Worm (Caenorhabditis elegans): ENCODE results near the gene C17B7.10.
"Not testable (repeated sequence)": the region's sequence is repeated elsewhere in the genome, so short reads cannot be mapped to it uniquely, and the experiment has no call there.

The C17B7.10 gene

DNA sequence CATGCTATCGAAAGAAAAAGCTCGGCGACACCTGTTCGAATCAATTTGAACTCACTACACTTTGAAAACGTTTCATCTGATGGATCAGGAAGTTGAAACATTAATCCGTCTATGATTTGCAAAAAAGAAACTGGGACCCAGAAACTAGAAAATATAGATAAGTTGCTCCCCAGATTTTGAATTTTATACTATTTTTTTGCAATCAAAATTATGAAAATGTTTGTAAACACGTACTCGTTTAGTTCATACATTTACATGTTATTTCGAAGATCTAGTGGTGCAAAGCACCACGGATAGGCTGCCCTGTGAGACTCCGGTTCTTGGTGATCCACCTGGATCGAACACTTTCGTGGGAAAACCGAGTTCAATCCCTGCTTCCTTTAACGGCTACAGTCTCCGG, at the start of gene C17B7.10:
C17B7.10 (minus strand) TSS at position 101 of the 400 bp plus-strand sequence.
- TF ChIP-seq sea-1 (GFP tag; conservative IDR thresholded peaks at IDR 0.05) (no peak), flt-1 (GFP tag; IDR thresholded peaks at IDR 0.05) (no peak), B0310.2 (tag; optimal IDR thresholded peaks at IDR 0.05) (no peak), F13C5.2 (tag; optimal IDR thresholded peaks at IDR 0.05) (no peak), ets-7 (tag; optimal IDR thresholded peaks at IDR 0.05) (no peak), aly-1 (tag; optimal IDR thresholded peaks at IDR 0.05) (no peak), tbx-37 (GFP tag; conservative IDR thresholded peaks at IDR 0.05) (no peak), tbx-11 (GFP tag; IDR thresholded peaks at IDR 0.05) (no peak), pes-1 (GFP tag; IDR thresholded peaks at IDR 0.05) (no peak), scrt-1 (GFP tag; IDR thresholded peaks at IDR 0.05) (no peak), ceh-36 (tag; optimal IDR thresholded peaks at IDR 0.05) (no peak), hmg-4 (GFP tag; optimal IDR thresholded peaks at IDR 0.05) (no peak), hnd-1 (tag; optimal IDR thresholded peaks at IDR 0.05) (no peak), ama-1 (optimal IDR thresholded peaks at IDR 0.05) (no peak), tra-4 (tag; optimal IDR thresholded peaks at IDR 0.05) (no peak), hmbx-1 (tag; optimal IDR thresholded peaks at IDR 0.05) (no peak), ceh-13 (GFP tag; optimal IDR thresholded peaks at IDR 0.05) (no peak)

DNA sequence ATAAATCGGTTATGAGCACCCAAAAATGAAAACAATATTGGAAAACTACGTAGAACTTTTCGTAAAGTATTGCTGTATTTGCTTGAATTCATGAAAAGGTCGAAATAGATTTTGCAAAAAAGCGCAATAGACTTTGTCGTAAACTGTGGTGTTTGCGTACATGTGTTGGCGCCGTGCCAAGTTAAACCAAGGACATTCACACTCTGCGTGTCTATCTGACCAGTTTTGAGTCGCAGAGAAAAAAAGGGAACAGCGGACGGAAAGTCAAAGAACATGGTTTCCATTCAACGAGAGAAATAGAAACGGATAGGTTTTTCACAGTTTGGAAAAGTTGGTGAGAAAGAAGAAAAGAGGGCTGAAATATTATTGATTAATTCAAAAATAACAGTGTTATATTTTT, 49.2 kb upstream of the C17B7.10 start:
- TF ChIP-seq sea-1 (GFP tag; conservative IDR thresholded peaks at IDR 0.05), result no peak
- no peak for TF ChIP-seq ceh-36 (tag; optimal IDR thresholded peaks at IDR 0.05)
- TF ChIP-seq tbx-11 (GFP tag; IDR thresholded peaks at IDR 0.05), result no peak
- TF ChIP-seq scrt-1 (GFP tag; IDR thresholded peaks at IDR 0.05), result no peak
- no peak for TF ChIP-seq aly-1 (tag; optimal IDR thresholded peaks at IDR 0.05)
- no peak for TF ChIP-seq tbx-37 (GFP tag; conservative IDR thresholded peaks at IDR 0.05)
- TF ChIP-seq F13C5.2 (tag; optimal IDR thresholded peaks at IDR 0.05), result no peak
- no peak for TF ChIP-seq ama-1 (optimal IDR thresholded peaks at IDR 0.05)
- TF ChIP-seq hmbx-1 (tag; optimal IDR thresholded peaks at IDR 0.05), result no peak
- no peak for TF ChIP-seq pes-1 (GFP tag; IDR thresholded peaks at IDR 0.05)
- no peak for TF ChIP-seq ets-7 (tag; optimal IDR thresholded peaks at IDR 0.05)
- TF ChIP-seq flt-1 (GFP tag; IDR thresholded peaks at IDR 0.05), result no peak
- no peak for TF ChIP-seq tra-4 (tag; optimal IDR thresholded peaks at IDR 0.05)
- TF ChIP-seq B0310.2 (tag; optimal IDR thresholded peaks at IDR 0.05), result no peak
- TF ChIP-seq hnd-1 (tag; optimal IDR thresholded peaks at IDR 0.05), result no peak
- TF ChIP-seq ceh-13 (GFP tag; optimal IDR thresholded peaks at IDR 0.05), result no peak
- no peak for TF ChIP-seq hmg-4 (GFP tag; optimal IDR thresholded peaks at IDR 0.05)

DNA sequence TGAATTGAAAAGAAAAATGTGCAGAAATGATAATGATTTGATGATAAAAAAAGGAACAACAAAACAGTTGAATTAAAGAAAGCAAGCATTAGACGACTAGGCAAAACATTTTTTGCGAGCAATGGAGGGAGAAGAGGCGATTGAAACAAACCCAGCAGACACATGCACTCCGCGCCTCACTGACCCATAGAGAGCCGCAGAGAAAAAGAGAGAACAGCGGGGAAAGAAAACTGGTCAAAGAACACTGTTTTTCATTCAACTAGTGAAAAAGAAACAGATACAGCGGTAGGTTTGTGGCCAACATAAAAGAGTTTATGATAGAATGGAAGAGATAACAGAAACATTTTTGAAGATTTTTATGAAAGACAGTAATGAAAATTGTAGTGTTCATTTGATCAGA, 46.5 kb upstream of the C17B7.10 start:
- TF ChIP-seq sea-1 (GFP tag; conservative IDR thresholded peaks at IDR 0.05), result no peak
- no peak for TF ChIP-seq tbx-37 (GFP tag; conservative IDR thresholded peaks at IDR 0.05)
- no peak for TF ChIP-seq pes-1 (GFP tag; IDR thresholded peaks at IDR 0.05)
- TF ChIP-seq ama-1 (optimal IDR thresholded peaks at IDR 0.05), result no peak
- TF ChIP-seq ets-7 (tag; optimal IDR thresholded peaks at IDR 0.05), result no peak
- TF ChIP-seq B0310.2 (tag; optimal IDR thresholded peaks at IDR 0.05), result no peak
- TF ChIP-seq tra-4 (tag; optimal IDR thresholded peaks at IDR 0.05), result no peak
- TF ChIP-seq tbx-11 (GFP tag; IDR thresholded peaks at IDR 0.05), result no peak
- TF ChIP-seq flt-1 (GFP tag; IDR thresholded peaks at IDR 0.05), result no peak
- TF ChIP-seq F13C5.2 (tag; optimal IDR thresholded peaks at IDR 0.05), result no peak
- no peak for TF ChIP-seq hmg-4 (GFP tag; optimal IDR thresholded peaks at IDR 0.05)
- TF ChIP-seq hnd-1 (tag; optimal IDR thresholded peaks at IDR 0.05), result no peak
- no peak for TF ChIP-seq scrt-1 (GFP tag; IDR thresholded peaks at IDR 0.05)
- TF ChIP-seq ceh-36 (tag; optimal IDR thresholded peaks at IDR 0.05), result no peak
- no peak for TF ChIP-seq ceh-13 (GFP tag; optimal IDR thresholded peaks at IDR 0.05)

DNA sequence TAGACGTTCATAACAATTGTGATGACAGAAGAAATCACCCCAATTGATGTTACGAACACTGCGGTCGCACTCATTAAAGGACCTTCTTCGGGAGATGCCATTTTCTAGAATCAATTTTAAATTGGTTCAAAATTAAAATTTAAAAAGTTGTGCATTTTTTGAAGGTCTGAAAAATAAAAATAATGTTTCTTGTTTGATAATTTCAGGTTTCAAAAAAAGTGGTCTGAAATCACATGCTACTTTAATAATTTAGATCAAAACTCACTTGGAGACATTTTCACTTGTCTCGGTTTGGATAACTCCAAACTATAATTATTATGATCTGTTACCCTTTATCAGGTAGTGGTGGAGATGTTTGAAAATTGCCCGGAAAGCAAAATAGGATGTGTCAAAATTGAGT, 35.2 kb upstream of the C17B7.10 start, which contains the start of gene srbc-2:
srbc-2 (minus strand) TSS at position 101 of the 400 bp plus-strand sequence.
- no peak for TF ChIP-seq tbx-11 (GFP tag; IDR thresholded peaks at IDR 0.05)
- TF ChIP-seq scrt-1 (GFP tag; IDR thresholded peaks at IDR 0.05), result no peak
- no peak for TF ChIP-seq tbx-37 (GFP tag; conservative IDR thresholded peaks at IDR 0.05)
- no peak for TF ChIP-seq F13C5.2 (tag; optimal IDR thresholded peaks at IDR 0.05)
- no peak for TF ChIP-seq sea-1 (GFP tag; conservative IDR thresholded peaks at IDR 0.05)
- TF ChIP-seq aly-1 (tag; optimal IDR thresholded peaks at IDR 0.05), result no peak

DNA sequence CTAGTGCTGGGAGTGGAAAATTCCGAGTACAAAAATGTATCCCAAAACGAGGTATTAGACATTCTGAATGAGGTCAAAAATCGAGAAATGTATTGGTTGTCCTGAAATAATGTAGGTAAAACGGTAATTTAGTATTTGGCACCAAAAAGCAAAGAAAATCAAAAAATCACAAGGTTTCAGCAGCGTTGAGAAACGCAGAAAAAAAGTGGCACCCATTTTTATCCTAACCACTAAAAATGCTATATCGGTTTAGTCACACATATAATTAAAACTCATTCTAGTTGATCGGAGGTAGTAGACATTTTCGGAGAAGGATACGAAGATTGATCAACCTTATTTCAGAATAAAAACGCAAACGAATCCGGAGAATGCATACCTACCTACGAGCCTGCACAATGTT, 30.9 kb upstream of the C17B7.10 start, which contains the start of gene srx-121:
srx-121 (minus strand) TSS at position 101 of the 400 bp plus-strand sequence.
- TF ChIP-seq hnd-1 (tag; optimal IDR thresholded peaks at IDR 0.05) (no peak), hmbx-1 (tag; optimal IDR thresholded peaks at IDR 0.05) (no peak), sea-1 (GFP tag; conservative IDR thresholded peaks at IDR 0.05) (no peak), pes-1 (GFP tag; IDR thresholded peaks at IDR 0.05) (no peak), ets-7 (tag; optimal IDR thresholded peaks at IDR 0.05) (no peak), hmg-4 (GFP tag; optimal IDR thresholded peaks at IDR 0.05) (no peak), ceh-36 (tag; optimal IDR thresholded peaks at IDR 0.05) (no peak)

DNA sequence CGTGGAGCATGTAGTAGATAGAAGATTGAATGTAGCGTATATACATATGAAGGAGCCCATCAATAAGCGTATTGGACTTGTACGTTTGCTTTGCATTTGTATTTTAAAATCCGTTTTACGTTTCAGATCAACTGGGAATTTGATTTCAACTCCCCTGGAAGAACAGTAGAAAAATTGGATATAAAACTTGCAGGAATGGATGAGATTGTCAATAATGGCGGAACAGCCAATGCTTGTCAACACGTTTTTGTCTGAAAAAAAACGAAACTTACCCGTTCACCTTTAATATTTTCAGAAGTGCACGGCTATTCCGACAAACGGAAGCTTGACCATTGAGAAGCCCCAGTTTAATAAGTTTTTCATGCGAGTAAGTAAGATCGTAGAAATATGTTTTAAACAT, 26.0 kb upstream of the C17B7.10 start, which contains the start of gene C04E12.2:
C04E12.2 (plus strand) TSS at position 301 of the 400 bp plus-strand sequence.
- TF ChIP-seq F13C5.2 (tag; optimal IDR thresholded peaks at IDR 0.05); ceh-36 (tag; optimal IDR thresholded peaks at IDR 0.05); tbx-11 (GFP tag; IDR thresholded peaks at IDR 0.05): not testable (repeated sequence)

DNA sequence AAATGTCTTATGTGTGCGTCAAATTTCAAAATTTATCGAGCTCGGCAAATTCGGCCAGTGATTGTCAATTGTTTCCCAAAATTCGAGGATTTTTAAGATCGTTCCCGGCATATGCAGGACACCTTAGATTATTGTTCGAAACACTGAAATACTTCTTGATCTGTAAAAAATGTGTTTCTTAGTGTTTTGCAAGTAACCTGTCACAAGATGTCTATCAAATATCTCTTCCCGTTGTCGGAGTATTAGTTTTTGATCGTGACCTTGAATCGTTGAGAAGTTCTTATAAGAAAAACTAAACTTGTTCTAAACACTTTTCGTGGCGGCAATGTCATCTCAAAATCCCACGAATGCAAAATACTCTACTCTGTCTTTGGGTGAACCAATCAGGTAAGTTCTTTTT, 20.7 kb upstream of the C17B7.10 start, which contains the start of gene C04E12.4:
C04E12.4 (plus strand) TSS at position 301 of the 400 bp plus-strand sequence.
- TF ChIP-seq hmbx-1 (tag; optimal IDR thresholded peaks at IDR 0.05) (no peak), ets-7 (tag; optimal IDR thresholded peaks at IDR 0.05) (no peak), hnd-1 (tag; optimal IDR thresholded peaks at IDR 0.05) (no peak), F13C5.2 (tag; optimal IDR thresholded peaks at IDR 0.05) (no peak), pes-1 (GFP tag; IDR thresholded peaks at IDR 0.05) (no peak), aly-1 (tag; optimal IDR thresholded peaks at IDR 0.05) (no peak), sea-1 (GFP tag; conservative IDR thresholded peaks at IDR 0.05) (no peak), tra-4 (tag; optimal IDR thresholded peaks at IDR 0.05) (no peak), flt-1 (GFP tag; IDR thresholded peaks at IDR 0.05) (no peak), B0310.2 (tag; optimal IDR thresholded peaks at IDR 0.05) (no peak), ceh-13 (GFP tag; optimal IDR thresholded peaks at IDR 0.05) (no peak), tbx-37 (GFP tag; conservative IDR thresholded peaks at IDR 0.05) (no peak), scrt-1 (GFP tag; IDR thresholded peaks at IDR 0.05) (no peak)
